Fruit fly (Drosophila melanogaster): ENCODE measurements around the gene Vsx1.

Gene Vsx1

DNA sequence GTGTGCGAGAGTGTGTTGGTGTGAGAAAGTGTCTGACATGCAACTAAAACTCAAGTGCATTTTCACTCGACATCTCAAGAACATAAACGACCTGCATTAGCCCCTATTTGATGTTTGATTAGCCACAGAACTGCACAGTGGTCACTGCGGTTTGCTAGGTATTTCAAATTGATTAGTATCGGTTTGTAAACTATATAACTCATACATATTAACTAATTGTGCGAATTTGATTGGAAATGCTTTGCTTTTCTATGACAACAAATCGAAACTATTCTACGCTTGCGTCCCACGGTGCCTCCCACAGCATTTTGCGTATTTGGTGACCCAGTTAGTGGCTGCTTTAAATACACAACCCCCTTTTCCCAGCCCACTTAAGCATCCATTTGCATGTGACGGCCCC, 40.7 kb downstream of the Vsx1 start:
- TF ChIP-seq fru (GFP tag; optimal IDR thresholded peaks at IDR 0.05) (no peak), rgr (GFP tag; optimal IDR thresholded peaks at IDR 0.05) (no peak), h (GFP tag; optimal IDR thresholded peaks at IDR 0.05) (no peak), pan (optimal IDR thresholded peaks at IDR 0.05) (no peak), jim (GFP tag; optimal IDR thresholded peaks at IDR 0.05) (no peak), woc (GFP tag; optimal IDR thresholded peaks at IDR 0.05) (no peak), dl (GFP tag; optimal IDR thresholded peaks at IDR 0.05; ENCODE audit: insufficient read depth in 1 of 2, partially characterized antibody in 2 of 2) (no peak)

DNA sequence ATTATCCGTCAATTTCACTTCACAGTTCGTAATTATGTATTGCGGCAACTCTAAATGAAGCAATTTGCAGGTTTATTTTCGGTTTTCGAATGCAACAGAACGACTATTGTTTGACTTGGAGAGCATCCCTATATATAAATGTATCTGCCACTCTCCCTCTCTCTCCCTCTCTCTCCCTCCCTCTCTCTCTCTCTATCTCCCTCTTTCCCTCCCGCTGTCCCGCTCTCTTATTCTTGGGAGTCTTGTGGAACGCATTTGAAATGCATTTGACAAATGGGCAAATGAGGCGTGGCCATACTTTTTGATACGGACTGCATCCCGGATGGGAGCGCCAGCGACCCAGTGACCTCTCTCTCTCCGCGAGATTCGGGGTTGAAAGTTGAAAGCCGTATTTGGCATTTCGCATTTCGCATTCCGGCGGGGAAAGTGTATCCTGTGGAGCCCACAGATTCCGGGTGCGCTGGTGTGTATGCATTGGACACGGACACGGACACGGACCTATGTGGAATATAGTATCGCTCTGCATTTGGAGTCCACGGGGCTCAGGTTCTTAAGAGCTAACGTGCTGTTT, 42.6 kb downstream of the Vsx1 start:
- TF ChIP-seq CG9705 (GFP tag; optimal IDR thresholded peaks at IDR 0.05) (no peak), Rel (GFP tag; optimal IDR thresholded peaks at IDR 0.05) (no peak), Rel (tag; optimal IDR thresholded peaks at IDR 0.05) (no peak), N (GFP tag; optimal IDR thresholded peaks at IDR 0.05) (no peak), Hr78 (GFP tag; optimal IDR thresholded peaks at IDR 0.05) (no peak), psq (GFP tag; optimal IDR thresholded peaks at IDR 0.05) (no peak), foxo (GFP tag; optimal IDR thresholded peaks at IDR 0.05) (no peak), Mio (GFP tag; optimal IDR thresholded peaks at IDR 0.05) (no peak), br (GFP tag; optimal IDR thresholded peaks at IDR 0.05) (no peak), Dif (GFP tag; optimal IDR thresholded peaks at IDR 0.05; ENCODE audit: partially characterized antibody) (no peak), Jra (GFP tag; optimal IDR thresholded peaks at IDR 0.05) (no peak), lola (GFP tag; optimal IDR thresholded peaks at IDR 0.05) (no peak), sv (GFP tag; optimal IDR thresholded peaks at IDR 0.05) (no peak), Abd-B (GFP tag; optimal IDR thresholded peaks at IDR 0.05) (no peak)

DNA sequence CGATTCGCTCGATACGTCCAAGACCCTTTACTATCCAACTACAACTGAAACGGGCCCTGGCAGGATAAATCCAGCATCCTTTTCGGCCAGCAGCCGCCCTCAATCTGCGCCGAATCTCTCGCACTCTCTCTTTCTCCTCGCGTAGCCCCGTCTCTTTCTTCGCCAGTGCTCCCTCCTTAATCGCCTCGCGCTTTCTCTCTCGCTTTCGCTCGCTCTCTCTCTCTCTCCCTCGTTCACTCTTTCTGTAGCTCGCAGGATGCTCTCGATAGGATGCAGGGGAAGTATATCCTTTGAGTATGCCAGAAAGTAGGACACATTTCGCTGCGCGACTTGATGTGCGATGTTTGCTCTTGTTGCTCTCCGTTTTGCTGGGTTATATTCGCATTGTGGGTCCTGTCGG, 43.5 kb downstream of the Vsx1 start:
- no peak for TF ChIP-seq dmrt93B (GFP tag; optimal IDR thresholded peaks at IDR 0.05)
- no peak for TF ChIP-seq OdsH (GFP tag; optimal IDR thresholded peaks at IDR 0.05)
- TF ChIP-seq Jra (GFP tag; optimal IDR thresholded peaks at IDR 0.05): no peak
- TF ChIP-seq Dif (GFP tag; optimal IDR thresholded peaks at IDR 0.05; ENCODE audit: partially characterized antibody): peak; percentile 16
- no peak for TF ChIP-seq lola (GFP tag; optimal IDR thresholded peaks at IDR 0.05)

DNA sequence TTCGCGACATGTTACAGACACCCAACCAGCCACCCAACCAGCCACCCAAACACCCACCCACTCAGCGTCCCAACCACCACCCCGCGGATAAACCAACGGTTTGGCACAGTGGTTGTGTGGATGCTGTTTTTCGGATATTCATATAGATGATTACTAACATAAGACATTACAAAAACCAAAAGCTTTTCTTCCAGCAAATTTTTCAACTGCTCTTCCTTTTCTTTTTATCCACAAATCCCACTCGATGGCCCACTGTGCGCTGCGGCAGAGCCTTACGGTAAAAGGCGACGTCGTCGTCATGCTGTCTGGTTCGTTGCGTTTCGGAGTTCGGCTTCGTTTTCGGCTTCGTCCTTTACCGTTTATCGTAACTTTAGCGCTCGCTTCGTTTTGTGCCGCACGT, 44.5 kb downstream of the Vsx1 start:
- no peak for TF ChIP-seq Hnf4 (GFP tag; optimal IDR thresholded peaks at IDR 0.05)
- TF ChIP-seq dsf (GFP tag; optimal IDR thresholded peaks at IDR 0.05; ENCODE audit: borderline replicate concordance): no peak
- peak; percentile 22 for TF ChIP-seq woc (GFP tag; optimal IDR thresholded peaks at IDR 0.05)
- TF ChIP-seq Sp1 (GFP tag; optimal IDR thresholded peaks at IDR 0.05): peak; percentile 2
- no peak for TF ChIP-seq brk (GFP tag; optimal IDR thresholded peaks at IDR 0.05)
- TF ChIP-seq CrebA (GFP tag; optimal IDR thresholded peaks at IDR 0.05; ENCODE audit: borderline replicate concordance): no peak
- no peak for TF ChIP-seq jim (GFP tag; optimal IDR thresholded peaks at IDR 0.05)
- TF ChIP-seq lola (GFP tag; optimal IDR thresholded peaks at IDR 0.05): no peak
- no peak for TF ChIP-seq OdsH (GFP tag; optimal IDR thresholded peaks at IDR 0.05)
- TF ChIP-seq dl (GFP tag; optimal IDR thresholded peaks at IDR 0.05; ENCODE audit: insufficient read depth in 1 of 2, partially characterized antibody in 2 of 2): no peak
- no peak for TF ChIP-seq Dif (GFP tag; optimal IDR thresholded peaks at IDR 0.05; ENCODE audit: partially characterized antibody)
- no peak for TF ChIP-seq dmrt93B (GFP tag; optimal IDR thresholded peaks at IDR 0.05)
- TF ChIP-seq CG32264 (GFP tag; optimal IDR thresholded peaks at IDR 0.05): no peak
- no peak for TF ChIP-seq tai (GFP tag; optimal IDR thresholded peaks at IDR 0.05)
- TF ChIP-seq Hr78 (GFP tag; optimal IDR thresholded peaks at IDR 0.05): no peak
- no peak for TF ChIP-seq usp (GFP tag; optimal IDR thresholded peaks at IDR 0.05)
- peak in 1 of 2 experiments; percentile 32 for TF ChIP-seq foxo (GFP tag; optimal IDR thresholded peaks at IDR 0.05)
- TF ChIP-seq sage (GFP tag; optimal IDR thresholded peaks at IDR 0.05): no peak
- TF ChIP-seq rgr (GFP tag; optimal IDR thresholded peaks at IDR 0.05): peak; percentile 54
- TF ChIP-seq ey (GFP tag; optimal IDR thresholded peaks at IDR 0.05): peak; percentile 30
- no peak for TF ChIP-seq Vsx2 (GFP tag; optimal IDR thresholded peaks at IDR 0.05; ENCODE audit: partially characterized antibody)
- TF ChIP-seq Jra (GFP tag; optimal IDR thresholded peaks at IDR 0.05): no peak
- TF ChIP-seq sv (GFP tag; optimal IDR thresholded peaks at IDR 0.05): no peak
- no peak for TF ChIP-seq fru (GFP tag; optimal IDR thresholded peaks at IDR 0.05)
- TF ChIP-seq br (GFP tag; optimal IDR thresholded peaks at IDR 0.05): peak; percentile 1
- peak; percentile 58 for TF ChIP-seq HLH106 (tag; optimal IDR thresholded peaks at IDR 0.05)
- no peak for TF ChIP-seq GATAd (GFP tag; optimal IDR thresholded peaks at IDR 0.05)
- TF ChIP-seq h (GFP tag; optimal IDR thresholded peaks at IDR 0.05): peak; percentile 45
- no peak for TF ChIP-seq Mio (GFP tag; optimal IDR thresholded peaks at IDR 0.05)
- TF ChIP-seq Myc (optimal IDR thresholded peaks at IDR 0.05): no peak
- TF ChIP-seq Abd-B (GFP tag; optimal IDR thresholded peaks at IDR 0.05): no peak
- TF ChIP-seq Hr83 (GFP tag; optimal IDR thresholded peaks at IDR 0.05; ENCODE audit: poor library complexity, severe bottlenecking): no peak
- TF ChIP-seq N (GFP tag; optimal IDR thresholded peaks at IDR 0.05): no peak
- no peak for TF ChIP-seq CG9705 (GFP tag; optimal IDR thresholded peaks at IDR 0.05)
- TF ChIP-seq pan (optimal IDR thresholded peaks at IDR 0.05): no peak
- no peak for TF ChIP-seq Rel (GFP tag; optimal IDR thresholded peaks at IDR 0.05)
- TF ChIP-seq Rel (tag; optimal IDR thresholded peaks at IDR 0.05): no peak
- no peak for TF ChIP-seq Dfd (GFP tag; optimal IDR thresholded peaks at IDR 0.05)
- TF ChIP-seq psq (GFP tag; optimal IDR thresholded peaks at IDR 0.05): no peak

All from whole organism, wandering third instar larva.